Fruit fly (Drosophila melanogaster): Measurements from ENCODE around the gene Ets21C.

The Ets21C gene

dm6 chr2L:559770-560567 is 7.2 kb upstream of the Ets21C start, which contains the start of gene rempA:
TSS of gene rempA (minus strand) at chr2L:560310.
- TF ChIP-seq CTCF (optimal IDR thresholded peaks at IDR 0.05) (peak in 1 of 2 experiments; percentile 39), CG8478 (optimal IDR thresholded peaks at IDR 0.05) (no peak)

- TF ChIP-seq CG8478 (optimal IDR thresholded peaks at IDR 0.05) (no peak), CTCF (optimal IDR thresholded peaks at IDR 0.05) (no peak)
These were observed 6.6 kb upstream of the Ets21C start, which contains the start of gene Tspo for dm6 chr2L:559311-559710. TSS of gene Tspo (plus strand) at chr2L:559612.

- no peak for TF ChIP-seq CG8478 (optimal IDR thresholded peaks at IDR 0.05)
These were observed 3.1 kb downstream of the Ets21C start for dm6 chr2L:549637-550036.

dm6 chr2L:547978-548377 is 4.7 kb downstream of the Ets21C start:
- TF ChIP-seq CG8478 (optimal IDR thresholded peaks at IDR 0.05) (no peak), CTCF (optimal IDR thresholded peaks at IDR 0.05) (no peak)

- TF ChIP-seq CG8478 (optimal IDR thresholded peaks at IDR 0.05) = no peak
- peak in 1 of 2 experiments; percentile 24 for TF ChIP-seq CTCF (optimal IDR thresholded peaks at IDR 0.05)
These were observed 8.1 kb downstream of the Ets21C start, which contains the start of the genes Spp and nAChRbeta3 for dm6 chr2L:544444-545179. TSS of gene Spp (minus strand) at chr2L:544653. TSS of gene nAChRbeta3 (plus strand) at chr2L:545129.

dm6 chr2L:543799-544198 is 8.9 kb downstream of the Ets21C start:
- no peak for TF ChIP-seq CTCF (optimal IDR thresholded peaks at IDR 0.05)
- no peak for TF ChIP-seq CG8478 (optimal IDR thresholded peaks at IDR 0.05)

dm6 chr2L:542338-542967 is 10.3 kb downstream of the Ets21C start, which contains the start of gene lwr:
TSS of gene lwr (minus strand) at chr2L:542580.
- TF ChIP-seq CG8478 (optimal IDR thresholded peaks at IDR 0.05) (no peak), CTCF (optimal IDR thresholded peaks at IDR 0.05) (no peak)

- TF ChIP-seq CG8478 (optimal IDR thresholded peaks at IDR 0.05) (no peak), CTCF (optimal IDR thresholded peaks at IDR 0.05) (peak; percentile 54 to 61)
These were observed 12.0 kb downstream of the Ets21C start for dm6 chr2L:540572-541210.

dm6 chr2L:533734-534133 is 19.0 kb downstream of the Ets21C start:
- no peak for TF ChIP-seq CG8478 (optimal IDR thresholded peaks at IDR 0.05)
- TF ChIP-seq CTCF (optimal IDR thresholded peaks at IDR 0.05) = no peak

dm6 chr2L:530245-530644 is 22.5 kb downstream of the Ets21C start:
- TF ChIP-seq CTCF (optimal IDR thresholded peaks at IDR 0.05) (no peak), CG8478 (optimal IDR thresholded peaks at IDR 0.05) (no peak)

- no peak for TF ChIP-seq CG8478 (optimal IDR thresholded peaks at IDR 0.05)
- no peak for TF ChIP-seq CTCF (optimal IDR thresholded peaks at IDR 0.05)
These were observed 25.0 kb downstream of the Ets21C start for dm6 chr2L:527689-528088.

dm6 chr2L:526924-527307 is 25.8 kb downstream of the Ets21C start:
- TF ChIP-seq CTCF (optimal IDR thresholded peaks at IDR 0.05) (no peak), CG8478 (optimal IDR thresholded peaks at IDR 0.05) (no peak)

dm6 chr2L:526192-526923 is 26.4 kb downstream of the Ets21C start:
- TF ChIP-seq CG8478 (optimal IDR thresholded peaks at IDR 0.05) (no peak), CTCF (optimal IDR thresholded peaks at IDR 0.05) (no peak)

- TF ChIP-seq CTCF (optimal IDR thresholded peaks at IDR 0.05) (no peak), CG8478 (optimal IDR thresholded peaks at IDR 0.05) (no peak)
These were observed 27.1 kb downstream of the Ets21C start for dm6 chr2L:525547-526180.
